Fruit fly (Drosophila melanogaster) whole organism, embryonic: ENCODE measurements around the gene Karybeta3.

Source experiments
- Antp ChIP-seq: fragments of 200-800 bp; sonication (Bioruptor generic); optimal IDR thresholded peaks from 3 replicates; lab custom pipeline; 2016; ENCODE audit warnings: missing biosample characterization, missing genetic modification characterization
- B-H1 ChIP-seq: fragments of 200-800 bp; sonication (Bioruptor generic); IDR thresholded peaks from 3 replicates; pipeline ENCODE4 v1.3.6; 2022; ENCODE audit warnings: missing biosample characterization, missing genetic modification characterization
- C15 ChIP-seq: fragments of 200-800 bp; sonication (Bioruptor generic); IDR thresholded peaks from 3 replicates; pipeline ENCODE4 v1.3.6; 2022; ENCODE audit warnings: missing biosample characterization, missing genetic modification characterization
- CG10209 ChIP-seq: fragments of 200-800 bp; sonication (Bioruptor generic); optimal IDR thresholded peaks from 3 replicates; lab custom pipeline; 2017; ENCODE audit warnings: missing biosample characterization, mild to moderate bottlenecking, missing genetic modification characterization, missing genetic modification reagents
- CG10366 ChIP-seq: fragments of 200-800 bp; sonication (Bioruptor generic); IDR thresholded peaks from 2 replicates; pipeline ENCODE4 v1.3.6; 2022; ENCODE audit warnings: missing biosample characterization, missing genetic modification characterization
- CG11085 ChIP-seq: fragments of 200-800 bp; sonication (Bioruptor generic); IDR thresholded peaks from 2 replicates; pipeline ENCODE4 v1.3.6; 2022; ENCODE audit warnings: missing biosample characterization, missing genetic modification characterization
- CG12219 ChIP-seq: fragments of 200-800 bp; sonication (Bioruptor generic); optimal IDR thresholded peaks from 3 replicates; lab custom pipeline; 2018; ENCODE audit warnings: missing biosample characterization, mild to moderate bottlenecking, missing genetic modification characterization
- CG13123 ChIP-seq: fragments of 200-800 bp; sonication (Bioruptor generic); optimal IDR thresholded peaks from 2 replicates; lab custom pipeline; 2016; ENCODE audit warnings: missing biosample characterization, missing genetic modification characterization
- CG13424 ChIP-seq: fragments of 200-800 bp; sonication (Bioruptor generic); optimal IDR thresholded peaks from 2 replicates; lab custom pipeline; 2019; ENCODE audit warnings: missing biosample characterization, mild to moderate bottlenecking, missing genetic modification characterization, moderate library complexity
- CG14014 ChIP-seq: fragments of 200-800 bp; sonication (Bioruptor generic); IDR thresholded peaks from 2 replicates; pipeline ENCODE4 v1.3.6; 2022; ENCODE audit warnings: missing biosample characterization, missing genetic modification characterization
- CG1603 ChIP-seq: fragments of 200-800 bp; sonication (Bioruptor generic); optimal IDR thresholded peaks from 2 replicates; lab custom pipeline; 2019; ENCODE audit warnings: missing biosample characterization, mild to moderate bottlenecking, missing genetic modification characterization, moderate library complexity
- CG1647 ChIP-seq: fragments of 200-800 bp; sonication (Bioruptor generic); optimal IDR thresholded peaks from 3 replicates; lab custom pipeline; 2016; ENCODE audit warnings: missing biosample characterization, missing genetic modification characterization
- CG16813 ChIP-seq: fragments of 200-800 bp; sonication (Bioruptor generic); IDR thresholded peaks from 3 replicates; pipeline ENCODE4 v1.3.6; 2022; ENCODE audit warnings: missing biosample characterization, missing genetic modification characterization; ENCODE audit not compliant: partially characterized antibody
- CG17361 ChIP-seq: fragments of 200-800 bp; sonication (Bioruptor generic); IDR thresholded peaks from 3 replicates; pipeline ENCODE4 v1.3.6; 2022; ENCODE audit warnings: missing biosample characterization, missing genetic modification characterization
- CG17612 ChIP-seq: fragments of 200-800 bp; sonication (Bioruptor generic); IDR thresholded peaks from 2 replicates; pipeline ENCODE4 v1.3.6; 2022; ENCODE audit warnings: missing biosample characterization, missing genetic modification characterization
- CG2199 ChIP-seq: fragments of 200-800 bp; sonication (Bioruptor generic); IDR thresholded peaks from 3 replicates; pipeline ENCODE4 v1.3.6; 2022; ENCODE audit warnings: missing biosample characterization, missing genetic modification characterization
- CG32532 ChIP-seq: fragments of 200-800 bp; sonication (Bioruptor generic); IDR thresholded peaks from 2 replicates; pipeline ENCODE4 v1.3.6; 2022; ENCODE audit warnings: missing biosample characterization, missing genetic modification characterization
- CG32772 ChIP-seq: fragments of 200-800 bp; sonication (Bioruptor generic); IDR thresholded peaks from 2 replicates; pipeline ENCODE4 v1.3.6; 2022; ENCODE audit warnings: missing biosample characterization, missing genetic modification characterization
- CG3407 ChIP-seq: fragments of 200-800 bp; sonication (Bioruptor generic); optimal IDR thresholded peaks from 2 replicates; lab custom pipeline; 2018; ENCODE audit warnings: missing biosample characterization, mild to moderate bottlenecking, missing genetic modification characterization
- CG3838 ChIP-seq: fragments of 200-800 bp; sonication (Bioruptor generic); optimal IDR thresholded peaks from 3 replicates; lab custom pipeline; 2016; ENCODE audit warnings: missing biosample characterization, missing genetic modification characterization
- CG43689 ChIP-seq: fragments of 200-800 bp; sonication (Bioruptor generic); IDR thresholded peaks from 2 replicates; pipeline ENCODE4 v1.3.6; 2022; ENCODE audit warnings: missing biosample characterization, missing genetic modification characterization
- CG5245 ChIP-seq: fragments of 200-800 bp; sonication (Bioruptor generic); optimal IDR thresholded peaks from 3 replicates; lab custom pipeline; 2016; ENCODE audit warnings: missing biosample characterization, missing genetic modification characterization
- CG9797 ChIP-seq: fragments of 200-800 bp; sonication (Bioruptor generic); optimal IDR thresholded peaks from 3 replicates; lab custom pipeline; 2018; ENCODE audit warnings: missing biosample characterization, mild to moderate bottlenecking, missing genetic modification characterization
- CG9817 ChIP-seq: fragments of 200-800 bp; sonication (Bioruptor generic); optimal IDR thresholded peaks from 2 replicates; lab custom pipeline; 2018; ENCODE audit warnings: missing biosample characterization, mild to moderate bottlenecking, missing genetic modification characterization, moderate library complexity
- Dbx ChIP-seq: fragments of 200-800 bp; sonication (Bioruptor generic); IDR thresholded peaks from 3 replicates; pipeline ENCODE4 v1.3.6; 2022; ENCODE audit warnings: missing biosample characterization, missing genetic modification characterization
- Ets65A ChIP-seq: fragments of 200-800 bp; sonication (Bioruptor generic); peaks from one replicate; lab custom pipeline; 2016; ENCODE audit warnings: missing biosample characterization, missing genetic modification characterization
- Hmr ChIP-seq: fragments of 200-800 bp; sonication (Bioruptor generic); optimal IDR thresholded peaks from 3 replicates; lab custom pipeline; 2017; ENCODE audit warnings: mild to moderate bottlenecking, missing biosample characterization, missing genetic modification reagents, missing genetic modification characterization
- Hr39 ChIP-seq: fragments of >200 bp; optimal IDR thresholded peaks from 2 replicates; lab custom pipeline; 2017
- Lhr ChIP-seq: fragments of 200-800 bp; sonication (Bioruptor generic); optimal IDR thresholded peaks from 3 replicates; lab custom pipeline; 2017; ENCODE audit warnings: mild to moderate bottlenecking, missing biosample characterization, missing genetic modification reagents, missing genetic modification characterization
- NC2β ChIP-seq: fragments of 200-800 bp; sonication (Bioruptor generic); optimal IDR thresholded peaks from 2 replicates; lab custom pipeline; 2016; ENCODE audit warnings: missing biosample characterization, missing genetic modification characterization
- Opbp ChIP-seq: fragments of 200-800 bp; sonication (Bioruptor generic); IDR thresholded peaks from 3 replicates; pipeline ENCODE4 v1.3.6; 2022; ENCODE audit warnings: missing biosample characterization, missing genetic modification characterization; ENCODE audit not compliant: partially characterized antibody
- PHDP ChIP-seq: fragments of 200-800 bp; sonication (Bioruptor generic); optimal IDR thresholded peaks from 3 replicates; lab custom pipeline; 2018; ENCODE audit warnings: missing biosample characterization, mild to moderate bottlenecking, missing genetic modification characterization, moderate library complexity
- Pdp1 ChIP-seq, 2 experiments: fragments of 200-800 bp; sonication (Bioruptor generic); optimal IDR thresholded peaks; 3 replicates each; lab custom pipeline; 2016; ENCODE audit warnings: missing biosample characterization in 2 of 2, missing genetic modification characterization in 2 of 2, mild to moderate bottlenecking in 1 of 2, moderate library complexity in 1 of 2
- Ssrp ChIP-seq: fragments of 200-800 bp; sonication (Bioruptor generic); optimal IDR thresholded peaks from 2 replicates; lab custom pipeline; 2018; ENCODE audit warnings: missing biosample characterization, mild to moderate bottlenecking, missing genetic modification characterization, moderate library complexity
- Stat92E ChIP-seq, 3 experiments: fragments of >200 bp in 2 of 3; fragments of 200-800 bp in 1 of 3; sonication (Bioruptor generic) in 1 of 3; optimal IDR thresholded peaks; 2 replicates each; lab custom pipeline; 2017 to 2019; ENCODE audit warnings: missing biosample characterization in 3 of 3, missing genetic modification characterization in 3 of 3, mild to moderate bottlenecking in 1 of 3, moderate library complexity in 1 of 3
- Tbp ChIP-seq: fragments of >200 bp; optimal IDR thresholded peaks from 2 replicates; lab custom pipeline; 2018; ENCODE audit warnings: missing biosample characterization, missing genetic modification characterization
- ab ChIP-seq: fragments of 200-800 bp; sonication (Bioruptor generic); optimal IDR thresholded peaks from 2 replicates; lab custom pipeline; 2016; ENCODE audit warnings: missing biosample characterization, missing genetic modification characterization
- ato ChIP-seq: fragments of 200-800 bp; sonication (Bioruptor generic); IDR thresholded peaks from 2 replicates; pipeline ENCODE4 v1.3.6; 2022; ENCODE audit warnings: missing biosample characterization, missing genetic modification characterization; ENCODE audit not compliant: partially characterized antibody
- br ChIP-seq: fragments of >200 bp; optimal IDR thresholded peaks from 2 replicates; lab custom pipeline; 2017
- croc ChIP-seq: fragments of 200-800 bp; sonication (Bioruptor generic); conservative IDR thresholded peaks from 3 replicates; pipeline ENCODE4 v1.3.6; 2022; ENCODE audit warnings: missing biosample characterization, missing genetic modification characterization
- dati ChIP-seq: fragments of 200-800 bp; sonication (Bioruptor generic); IDR thresholded peaks from 2 replicates; pipeline ENCODE4 v1.3.6; 2022; ENCODE audit warnings: missing biosample characterization, missing genetic modification characterization
- dpn ChIP-seq, 2 experiments: fragments of 200-800 bp; sonication (Bioruptor generic); optimal IDR thresholded peaks; 3 replicates each; lab custom pipeline; 2016; ENCODE audit warnings: missing biosample characterization in 2 of 2, missing genetic modification characterization in 2 of 2
- dysf ChIP-seq: fragments of 200-800 bp; sonication (Bioruptor generic); IDR thresholded peaks from 3 replicates; pipeline ENCODE4 v1.3.6; 2022; ENCODE audit warnings: missing biosample characterization, missing genetic modification characterization
- gem ChIP-seq: fragments of 200-800 bp; sonication (Bioruptor generic); optimal IDR thresholded peaks from 2 replicates; lab custom pipeline; 2019; ENCODE audit warnings: missing biosample characterization, mild to moderate bottlenecking, missing genetic modification characterization, moderate library complexity
- klu ChIP-seq: fragments of 200-800 bp; sonication (Bioruptor generic); IDR thresholded peaks from 2 replicates; pipeline ENCODE4 v1.3.6; 2022; ENCODE audit warnings: missing biosample characterization, missing genetic modification characterization
- lbe ChIP-seq: fragments of 200-800 bp; sonication (Bioruptor generic); optimal IDR thresholded peaks from 2 replicates; lab custom pipeline; 2016; ENCODE audit warnings: missing biosample characterization, mild to moderate bottlenecking, missing genetic modification characterization
- mirr ChIP-seq: fragments of 200-800 bp; sonication (Bioruptor generic); optimal IDR thresholded peaks from 3 replicates; lab custom pipeline; 2018; ENCODE audit warnings: missing biosample characterization, mild to moderate bottlenecking, missing genetic modification characterization
- nerfin-1 ChIP-seq: fragments of 200-800 bp; sonication (Bioruptor generic); optimal IDR thresholded peaks from 3 replicates; lab custom pipeline; 2019; ENCODE audit warnings: missing biosample characterization, mild to moderate bottlenecking, missing genetic modification characterization, moderate library complexity
- sqz ChIP-seq: fragments of 200-800 bp; sonication (Bioruptor generic); optimal IDR thresholded peaks from 3 replicates; lab custom pipeline; 2018; ENCODE audit warnings: missing biosample characterization, mild to moderate bottlenecking, missing genetic modification characterization
- wor ChIP-seq: fragments of 200-800 bp; sonication (Bioruptor generic); IDR thresholded peaks from 2 replicates; pipeline ENCODE4 v1.3.6; 2022; ENCODE audit warnings: missing biosample characterization, missing genetic modification characterization
- zen ChIP-seq: fragments of 200-800 bp; sonication (Bioruptor generic); optimal IDR thresholded peaks from 3 replicates; lab custom pipeline; 2018; ENCODE audit warnings: missing biosample characterization, mild to moderate bottlenecking, missing genetic modification characterization, moderate library complexity

Gene Karybeta3

DNA sequence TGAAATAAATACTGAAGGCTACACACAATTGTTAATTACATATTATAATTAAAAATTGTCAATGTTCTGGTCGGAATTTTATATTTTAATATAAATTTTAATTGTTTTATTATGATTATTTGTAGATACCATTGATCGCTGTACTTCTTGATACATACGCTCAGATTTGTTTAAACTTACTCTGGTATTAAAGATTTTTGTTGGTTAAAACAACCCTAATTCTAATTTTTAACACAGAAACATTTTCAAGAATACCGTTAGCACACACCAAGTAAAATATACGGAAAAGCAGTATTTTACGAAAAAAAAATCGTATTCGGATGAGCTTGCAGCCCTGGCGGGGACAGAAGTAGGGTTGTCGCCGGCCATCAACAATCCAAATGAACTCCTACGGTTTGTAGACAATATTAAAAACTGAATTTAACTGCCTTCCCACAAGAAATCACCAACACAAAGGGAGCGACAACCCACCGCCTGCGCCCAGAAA, 7.3 kb upstream of the Karybeta3 start, which contains the start of the genes CG9775, MED31 and slx1 (continued):
- TF ChIP-seq nerfin-1 (tag; lab: Kevin White, UChicago) (peak; percentile 43), CG17361 (GFP tag; lab: Robert Waterston, UW) (peak; percentile 90), CG5245 (peak; percentile 9), CG17612 (GFP tag; lab: Robert Waterston, UW) (peak; percentile 55; the same call in 1 of the 2 replicates), CG13424 (peak; percentile 82), wor (GFP tag; lab: Robert Waterston, UW) (peak; percentile 76), gem (tag; lab: Kevin White, UChicago) (peak; percentile 93), CG1647 (peak; percentile 5), PHDP (tag; lab: Kevin White, UChicago) (peak; percentile 81), Antp (GFP tag; lab: Kevin White, UChicago) (peak; percentile 34), mirr (GFP tag; lab: Kevin White, UChicago) (no peak), dpn (GFP tag; optimal IDR thresholded peaks at IDR 0.05; lab: Kevin White, UChicago) (peak in 1 of 2 experiments; percentile 78), Opbp (no peak), CG43689 (GFP tag; lab: Robert Waterston, UW) (peak; percentile 31; the same call in 1 of the 2 replicates), Dbx (GFP tag; lab: Robert Waterston, UW) (peak; percentile 70), br (lab: Kevin White, UChicago) (no peak), ato (no peak), CG16813 (GFP tag; lab: Robert Waterston, UW) (0 out of 3 replicates have a peak, but pooled peaks have one; percentile 42), CG14014 (GFP tag; lab: Robert Waterston, UW) (no peak; the same call in none of the 2 replicates), dati (GFP tag; lab: Robert Waterston, UW) (0 out of 2 replicates have a peak, but pooled peaks have one; percentile 21), CG11085 (GFP tag; lab: Robert Waterston, UW) (peak; percentile 60; the same call in 1 of the 2 replicates), CG10209 (GFP tag; lab: Kevin White, UChicago) (peak; percentile 64), zen (peak; percentile 81), NC2β (peak; percentile 18), Tbp (GFP tag; lab: Kevin White, UChicago) (no peak), sqz (peak; percentile 83), CG10366 (GFP tag; lab: Robert Waterston, UW) (peak; percentile 52), B-H1 (GFP tag; lab: Robert Waterston, UW) (peak; percentile 48; the same call in 1 of the 3 replicates), CG9797 (peak; percentile 59), CG3838 (GFP tag; lab: Kevin White, UChicago) (no peak), klu (GFP tag; lab: Robert Waterston, UW) (peak; percentile 61; the same call in 1 of the 2 replicates), Ets65A (GFP tag; lab: Kevin White, UChicago) (peak; percentile 56), Hmr (peak; percentile 81), ab (GFP tag; lab: Kevin White, UChicago) (no peak), Ssrp (tag; lab: Kevin White, UChicago) (peak; percentile 80), croc (peak; percentile 57), Lhr (GFP tag; lab: Kevin White, UChicago) (peak; percentile 16), CG3407 (peak; percentile 28), CG12219 (GFP tag; lab: Kevin White, UChicago) (peak; percentile 33), CG9817 (tag; lab: Kevin White, UChicago) (peak; percentile 87), Hr39 (lab: Kevin White, UChicago) (no peak), dysf (GFP tag; lab: Robert Waterston, UW) (peak; percentile 83), CG2199 (no peak), CG32532 (GFP tag; lab: Robert Waterston, UW) (peak; percentile 81), Pdp1 (GFP tag; optimal IDR thresholded peaks at IDR 0.05; lab: Kevin White, UChicago) (peak in 1 of 2 experiments; percentile 35), Stat92E (GFP tag; optimal IDR thresholded peaks at IDR 0.05; lab: Kevin White, UChicago) (no peak), CG13123 (GFP tag; lab: Kevin White, UChicago) (peak; percentile 39), CG32772 (GFP tag; lab: Robert Waterston, UW) (peak; percentile 70), C15 (GFP tag; lab: Robert Waterston, UW) (no peak), lbe (GFP tag; lab: Kevin White, UChicago) (peak; percentile 18), CG1603 (tag; lab: Kevin White, UChicago) (peak; percentile 53)
